Fruit fly (Drosophila melanogaster): ENCODE data around the gene CG32102.

DNA sequence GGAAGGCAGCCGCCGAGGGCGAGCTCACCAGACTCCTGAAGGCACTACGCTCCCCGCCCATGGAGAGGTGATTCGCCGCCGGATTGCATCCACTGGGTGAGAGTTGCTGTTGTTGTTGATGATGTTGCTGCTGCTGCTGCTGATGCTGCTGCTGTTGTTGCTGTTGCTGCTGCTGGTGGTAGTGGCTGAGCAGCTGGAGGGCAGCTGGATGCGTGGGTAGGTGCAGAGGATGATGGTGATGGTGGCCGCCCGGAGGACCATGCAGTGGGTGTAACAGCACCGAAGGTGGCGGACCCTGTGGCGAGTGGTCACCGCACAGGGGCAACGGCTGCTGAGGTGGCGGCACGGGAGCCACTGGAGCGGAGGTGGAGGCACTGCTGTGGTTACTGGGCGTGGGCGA, 6.0 kb downstream of the CG32102 start:
- TF ChIP-seq CrebA (GFP tag; optimal IDR thresholded peaks at IDR 0.05; ENCODE audit: borderline replicate concordance) (no peak), jim (GFP tag; optimal IDR thresholded peaks at IDR 0.05) (no peak), HLH106 (tag; optimal IDR thresholded peaks at IDR 0.05) (no peak), Dif (GFP tag; optimal IDR thresholded peaks at IDR 0.05; ENCODE audit: partially characterized antibody) (no peak), lola (GFP tag; optimal IDR thresholded peaks at IDR 0.05) (no peak), pan (optimal IDR thresholded peaks at IDR 0.05) (no peak), N (GFP tag; optimal IDR thresholded peaks at IDR 0.05) (no peak), h (GFP tag; optimal IDR thresholded peaks at IDR 0.05) (no peak), Hr78 (GFP tag; optimal IDR thresholded peaks at IDR 0.05) (no peak)

Measured in whole organism, wandering third instar larva.